Worm (Caenorhabditis elegans) whole organism, L4 larva: Measurements from ENCODE around the gene rbmx-2.

Experiments used
- F26F4.8 ChIP-seq: fragments of 200-800 bp; sonication (Bioruptor generic); conservative IDR thresholded peaks from 2 replicates; pipeline ENCODE4 v1.3.6; 2022; ENCODE audit warnings: missing genetic modification characterization, missing compliant biosample characterization
- F37D6.2 ChIP-seq: sonication (generic microtip); optimal IDR thresholded peaks from 2 replicates; lab custom pipeline; 2016; ENCODE audit warnings: mild to moderate bottlenecking, missing genetic modification characterization, missing compliant biosample characterization
- R02D3.7 ChIP-seq: fragments of 150-350 bp; sonication (generic microtip); optimal IDR thresholded peaks from 3 replicates; lab custom pipeline; 2014; ENCODE audit warnings: missing biosample characterization, missing genetic modification characterization
- T20F7.1 ChIP-seq: fragments of 200-800 bp; sonication (Bioruptor generic); optimal IDR thresholded peaks from 2 replicates; lab custom pipeline; 2018; ENCODE audit warnings: mild to moderate bottlenecking, missing genetic modification characterization, missing compliant biosample characterization
- Y5F2A.4 ChIP-seq: fragments of 200-800 bp; sonication (Bioruptor generic); optimal IDR thresholded peaks from 2 replicates; lab custom pipeline; 2018; ENCODE audit warnings: mild to moderate bottlenecking, missing genetic modification characterization, missing compliant biosample characterization
- ZK337.2 ChIP-seq: fragments of 200-800 bp; sonication (Bioruptor generic); IDR thresholded peaks from 2 replicates; pipeline ENCODE4 v1.3.6; 2022; ENCODE audit warnings: missing genetic modification reagents, missing genetic modification characterization, missing compliant biosample characterization
- ZK546.5 ChIP-seq, 2 experiments: sonication (generic microtip); optimal IDR thresholded peaks; 2 replicates each; lab custom pipeline; 2017; ENCODE audit warnings: missing biosample characterization in 2 of 2, missing genetic modification characterization in 2 of 2
- ama-1 ChIP-seq: fragments of 150-350 bp; optimal IDR thresholded peaks from 2 replicates; lab custom pipeline; 2014; ENCODE audit warnings: inconsistent platforms, mixed read lengths
- ceh-20 ChIP-seq: fragments of 200-800 bp; sonication (Bioruptor generic); IDR thresholded peaks from 2 replicates; pipeline ENCODE4 v1.3.6; 2022; ENCODE audit warnings: missing genetic modification reagents, missing genetic modification characterization, missing compliant biosample characterization
- ceh-28 ChIP-seq: fragments of 150-350 bp; optimal IDR thresholded peaks from 2 replicates; lab custom pipeline; 2014; ENCODE audit warnings: missing biosample characterization, missing genetic modification reagents, missing genetic modification characterization
- ceh-32 ChIP-seq: sonication (generic microtip); optimal IDR thresholded peaks from 2 replicates; lab custom pipeline; 2016; ENCODE audit warnings: mild to moderate bottlenecking, missing genetic modification characterization, missing compliant biosample characterization; ENCODE audit not compliant: poor library complexity
- ceh-62 ChIP-seq: sonication (generic microtip); optimal IDR thresholded peaks from 2 replicates; lab custom pipeline; 2017; ENCODE audit warnings: missing biosample characterization, missing genetic modification characterization
- cey-2 ChIP-seq: sonication (generic microtip); optimal IDR thresholded peaks from 3 replicates; lab custom pipeline; 2017; ENCODE audit warnings: missing genetic modification characterization, mild to moderate bottlenecking, missing compliant biosample characterization, antibody characterized with exemption, borderline replicate concordance; ENCODE audit not compliant: insufficient read depth
- daf-12 ChIP-seq: fragments of 150-350 bp; optimal IDR thresholded peaks from 2 replicates; lab custom pipeline; 2014; ENCODE audit warnings: missing biosample characterization, missing genetic modification reagents, missing genetic modification characterization
- daf-16 ChIP-seq, 3 experiments: sonication (generic microtip); optimal IDR thresholded peaks; 2 replicates each; lab custom pipeline; 2016 to 2017; ENCODE audit warnings: missing genetic modification characterization in 3 of 3, missing genetic modification reagents in 3 of 3, mild to moderate bottlenecking in 2 of 3, missing compliant biosample characterization in 2 of 3, missing biosample characterization in 1 of 3, moderate library complexity in 1 of 3
- dmd-8 ChIP-seq: fragments of 200-800 bp; sonication (Bioruptor generic); IDR thresholded peaks from 2 replicates; pipeline ENCODE4 v1.3.6; 2022; ENCODE audit warnings: missing genetic modification characterization, missing compliant biosample characterization
- dmd-9 ChIP-seq: fragments of 200-800 bp; sonication (Bioruptor generic); IDR thresholded peaks from 2 replicates; pipeline ENCODE4 v1.3.6; 2022; ENCODE audit warnings: missing genetic modification reagents, missing genetic modification characterization, missing compliant biosample characterization
- hif-1 ChIP-seq, 2 experiments: sonication (generic microtip); optimal IDR thresholded peaks; 2 replicates each; lab custom pipeline; 2016 to 2017; ENCODE audit warnings: missing compliant biosample characterization in 2 of 2, missing genetic modification characterization in 2 of 2, missing genetic modification reagents in 2 of 2, missing genotype in 2 of 2, mild to moderate bottlenecking in 1 of 2
- hlh-11 ChIP-seq: fragments of 200-800 bp; sonication (Bioruptor generic); optimal IDR thresholded peaks from 2 replicates; lab custom pipeline; 2018; ENCODE audit warnings: mild to moderate bottlenecking, missing genetic modification characterization, missing compliant biosample characterization
- hlh-30 ChIP-seq: sonication (generic microtip); optimal IDR thresholded peaks from 2 replicates; lab custom pipeline; 2017; ENCODE audit warnings: antibody characterized with exemption, mild to moderate bottlenecking, missing genetic modification characterization, missing compliant biosample characterization; ENCODE audit not compliant: insufficient read depth
- lim-7 ChIP-seq: fragments of 200-800 bp; sonication (Bioruptor generic); IDR thresholded peaks from 2 replicates; pipeline ENCODE4 v1.3.6; 2022; ENCODE audit warnings: missing genetic modification characterization, missing compliant biosample characterization
- lin-1 ChIP-seq: fragments of 200-800 bp; sonication (Bioruptor generic); IDR thresholded peaks from 2 replicates; pipeline ENCODE4 v1.3.6; 2022; ENCODE audit warnings: missing genetic modification reagents, missing genetic modification characterization, missing compliant biosample characterization
- lin-13 ChIP-seq: fragments of 150-350 bp; optimal IDR thresholded peaks from 2 replicates; lab custom pipeline; 2014; ENCODE audit warnings: missing biosample characterization, missing genetic modification reagents, missing genetic modification characterization
- lin-15B ChIP-seq: fragments of 150-350 bp; sonication (generic microtip); optimal IDR thresholded peaks from 3 replicates; lab custom pipeline; 2014; ENCODE audit warnings: missing biosample characterization, missing genetic modification characterization
- lin-29 ChIP-seq: fragments of 200-800 bp; sonication (Bioruptor generic); IDR thresholded peaks from 2 replicates; pipeline ENCODE4 v1.3.6; 2022; ENCODE audit warnings: missing genetic modification reagents, missing genetic modification characterization, missing compliant biosample characterization
- lin-39 ChIP-seq: fragments of 150-350 bp; optimal IDR thresholded peaks from 2 replicates; lab custom pipeline; 2014; ENCODE audit warnings: missing biosample characterization, missing genetic modification reagents, missing genetic modification characterization
- lir-3 ChIP-seq: sonication (generic microtip); optimal IDR thresholded peaks from 2 replicates; lab custom pipeline; 2016; ENCODE audit warnings: mild to moderate bottlenecking, missing genetic modification characterization, missing compliant biosample characterization
- madf-9 ChIP-seq: fragments of 200-800 bp; sonication (Bioruptor generic); conservative IDR thresholded peaks from 2 replicates; pipeline ENCODE4 v1.3.6; 2022; ENCODE audit warnings: missing genetic modification reagents, missing genetic modification characterization, missing compliant biosample characterization
- mdl-1 ChIP-seq, 2 experiments: fragments of 150-350 bp in 1 of 2; sonication (generic microtip) in 1 of 2; optimal IDR thresholded peaks; 2 replicates each; lab custom pipeline; 2014 to 2017; ENCODE audit warnings: missing biosample characterization in 2 of 2, missing genetic modification characterization in 2 of 2
- mxl-3 ChIP-seq: fragments of 200-800 bp; sonication (Bioruptor generic); optimal IDR thresholded peaks from 2 replicates; lab custom pipeline; 2018; ENCODE audit warnings: mild to moderate bottlenecking, missing genetic modification characterization, missing compliant biosample characterization
- nhr-10 ChIP-seq: fragments of 150-350 bp; optimal IDR thresholded peaks from 2 replicates; lab custom pipeline; 2014; ENCODE audit warnings: missing biosample characterization, missing genetic modification characterization
- nhr-11 ChIP-seq: fragments of 150-350 bp; optimal IDR thresholded peaks from 2 replicates; lab custom pipeline; 2014; ENCODE audit warnings: missing biosample characterization, missing genetic modification characterization
- nhr-111 ChIP-seq: fragments of 200-800 bp; sonication (Bioruptor generic); optimal IDR thresholded peaks from 2 replicates; lab custom pipeline; 2018; ENCODE audit warnings: mild to moderate bottlenecking, missing genetic modification characterization, missing compliant biosample characterization
- nhr-237 ChIP-seq: sonication (generic microtip); optimal IDR thresholded peaks from 2 replicates; lab custom pipeline; 2017; ENCODE audit warnings: missing biosample characterization, missing genetic modification characterization
- nhr-28 ChIP-seq: fragments of 150-350 bp; optimal IDR thresholded peaks from 2 replicates; lab custom pipeline; 2014; ENCODE audit warnings: missing biosample characterization, missing genetic modification characterization
- nhr-48 ChIP-seq: sonication (generic microtip); optimal IDR thresholded peaks from 2 replicates; lab custom pipeline; 2016; ENCODE audit warnings: mild to moderate bottlenecking, missing genetic modification characterization, missing compliant biosample characterization
- nhr-6 ChIP-seq: fragments of 150-350 bp; optimal IDR thresholded peaks from 2 replicates; lab custom pipeline; 2014; ENCODE audit warnings: missing biosample characterization, missing genetic modification characterization
- nhr-76 ChIP-seq: fragments of 150-350 bp; optimal IDR thresholded peaks from 2 replicates; lab custom pipeline; 2014; ENCODE audit warnings: missing biosample characterization, missing genetic modification characterization
- rbr-2 ChIP-seq: sonication (generic microtip); optimal IDR thresholded peaks from 2 replicates; lab custom pipeline; 2016; ENCODE audit warnings: missing genotype, missing genetic modification characterization, missing compliant biosample characterization
- set-16 ChIP-seq: fragments of 200-800 bp; sonication (Bioruptor generic); IDR thresholded peaks from 2 replicates; pipeline ENCODE4 v1.3.6; 2022; ENCODE audit warnings: missing genetic modification reagents, missing genetic modification characterization, missing compliant biosample characterization
- skn-1 ChIP-seq: fragments of 150-350 bp; optimal IDR thresholded peaks from 2 replicates; lab custom pipeline; 2014; ENCODE audit warnings: missing biosample characterization, missing genetic modification characterization
- snpc-4 ChIP-seq: fragments of 150-350 bp; optimal IDR thresholded peaks from 2 replicates; lab custom pipeline; 2014; ENCODE audit warnings: missing biosample characterization, missing genetic modification characterization
- tag-97 ChIP-seq: fragments of 200-800 bp; sonication (Bioruptor generic); IDR thresholded peaks from 2 replicates; pipeline ENCODE4 v1.3.6; 2022; ENCODE audit warnings: missing genetic modification characterization, missing compliant biosample characterization
- unc-39 ChIP-seq: sonication (generic microtip); optimal IDR thresholded peaks from 2 replicates; lab custom pipeline; 2017; ENCODE audit warnings: missing biosample characterization, missing genetic modification characterization
- unc-62 ChIP-seq, 3 experiments: fragments of 150-350 bp in 1 of 3; sonication (generic microtip); optimal IDR thresholded peaks in 2 of 3; peaks in 1 of 3; 1 replicate in 1 of 3; 2 replicates in 2 of 3; lab custom pipeline; 2014 to 2017; ENCODE audit warnings: missing biosample characterization in 3 of 3, missing genetic modification characterization in 3 of 3, missing genetic modification reagents in 3 of 3, missing genotype in 1 of 3
- vab-7 ChIP-seq: fragments of 200-800 bp; sonication (Bioruptor generic); IDR thresholded peaks from 2 replicates; pipeline ENCODE4 v1.3.6; 2022; ENCODE audit warnings: missing genetic modification reagents, missing genetic modification characterization, missing compliant biosample characterization
- zfp-2 ChIP-seq: sonication (generic microtip); optimal IDR thresholded peaks from 2 replicates; lab custom pipeline; 2016; ENCODE audit warnings: mild to moderate bottlenecking, missing genetic modification characterization, missing compliant biosample characterization

rbmx-2 gene

DNA sequence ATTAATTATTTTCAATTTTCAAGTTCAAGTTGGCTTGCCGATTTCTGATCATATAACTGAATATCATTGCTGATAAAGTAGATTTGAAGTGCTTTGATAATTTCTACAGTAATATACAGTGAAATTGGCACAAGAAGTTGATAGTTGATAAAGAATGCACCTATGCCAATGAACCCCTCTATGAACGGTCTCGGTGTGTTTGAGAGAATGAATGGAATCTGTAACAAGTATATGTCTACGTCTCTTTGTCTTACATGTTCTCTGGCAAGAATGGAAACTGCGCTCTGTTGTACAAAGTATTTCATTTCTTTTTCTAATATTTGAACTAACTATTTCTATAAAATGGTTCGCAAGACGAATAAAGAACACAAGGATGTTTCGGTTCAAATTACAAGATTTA is 45.0 kb upstream of the rbmx-2 start, which contains the start of gene T24H7.8:
Gene T24H7.8, plus strand, starts transcription at position 301 of the 400 bp plus-strand sequence.
- no peak for TF ChIP-seq lin-39 (tag; lab: Kevin White, UChicago)
- no peak for TF ChIP-seq cey-2 (tag; lab: Kevin White, UChicago)
- no peak for TF ChIP-seq hlh-11
- TF ChIP-seq lim-7, result no peak
- no peak for TF ChIP-seq lin-1 (GFP tag; lab: Robert Waterston, UW)
- TF ChIP-seq lir-3 (tag; lab: Kevin White, UChicago), result no peak
- no peak for TF ChIP-seq madf-9 (GFP tag; lab: Robert Waterston, UW)
- no peak for TF ChIP-seq daf-12 (tag; lab: Kevin White, UChicago)
- TF ChIP-seq hif-1 (tag; optimal IDR thresholded peaks at IDR 0.05; lab: Kevin White, UChicago), result no peak
- no peak for TF ChIP-seq dmd-9 (GFP tag; lab: Robert Waterston, UW)
- no peak for TF ChIP-seq skn-1 (tag; lab: Kevin White, UChicago)
- no peak for TF ChIP-seq lin-15B
- TF ChIP-seq ZK337.2 (GFP tag; lab: Robert Waterston, UW), result no peak
- no peak for TF ChIP-seq tag-97 (GFP tag; lab: Robert Waterston, UW)
- TF ChIP-seq vab-7 (GFP tag; lab: Robert Waterston, UW), result no peak
- no peak for TF ChIP-seq F26F4.8 (GFP tag; lab: Robert Waterston, UW)
- TF ChIP-seq unc-39 (tag; lab: Kevin White, UChicago), result no peak
- no peak for TF ChIP-seq lin-29 (GFP tag; lab: Robert Waterston, UW)
- TF ChIP-seq nhr-48 (tag; lab: Kevin White, UChicago), result no peak

DNA sequence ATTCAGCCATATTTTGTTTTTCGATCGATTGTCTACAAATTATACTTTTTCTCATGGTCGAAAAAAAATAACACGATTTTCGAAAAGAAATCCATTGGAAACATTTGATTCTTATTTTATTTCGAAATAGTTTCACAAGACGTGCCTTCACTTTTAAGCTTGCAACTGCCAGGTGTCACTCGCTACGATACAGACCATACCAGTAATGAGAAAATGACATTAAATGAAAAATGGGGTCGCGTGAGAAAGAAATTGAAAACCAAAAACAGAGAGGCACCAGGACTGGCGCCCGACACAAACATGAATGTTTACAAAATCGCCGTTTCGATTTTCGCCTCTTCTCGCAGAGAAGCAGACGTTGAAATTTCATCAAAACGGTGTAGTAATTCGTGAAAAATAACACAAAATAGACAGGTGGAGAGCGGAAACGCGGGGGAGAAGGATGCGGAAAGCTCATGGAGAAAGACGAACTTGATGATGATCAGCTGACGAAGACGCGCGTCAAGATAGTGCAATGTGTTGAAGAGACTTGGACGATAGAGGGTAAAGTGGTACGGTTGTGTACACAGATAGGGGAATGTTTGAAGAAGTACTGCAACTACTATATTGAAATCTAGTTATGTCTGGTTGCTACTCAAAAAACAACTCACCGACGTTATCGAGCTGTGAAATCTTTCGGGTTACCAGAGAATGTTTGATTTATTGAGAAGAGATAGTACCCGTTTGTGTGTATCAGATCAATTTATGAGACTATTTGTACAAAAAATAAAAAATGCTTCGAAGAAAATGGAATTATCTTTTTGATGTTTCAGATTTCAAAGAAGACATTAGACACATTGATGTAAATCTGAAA is 39.6 kb upstream of the rbmx-2 start:
- TF ChIP-seq hlh-30 (tag; lab: Kevin White, UChicago), result peak; percentile 49
- no peak for TF ChIP-seq T20F7.1 (GFP tag; lab: Kevin White, UChicago)
- TF ChIP-seq set-16 (GFP tag; lab: Robert Waterston, UW), result no peak
- TF ChIP-seq F37D6.2, result no peak
- TF ChIP-seq nhr-111 (GFP tag; lab: Kevin White, UChicago), result no peak
- no peak for TF ChIP-seq nhr-76 (tag; lab: Kevin White, UChicago)
- TF ChIP-seq nhr-10 (tag; lab: Kevin White, UChicago), result no peak
- TF ChIP-seq nhr-11 (tag; lab: Kevin White, UChicago), result no peak
- no peak for TF ChIP-seq Y5F2A.4 (GFP tag; lab: Kevin White, UChicago)
- no peak for TF ChIP-seq dmd-8
- TF ChIP-seq nhr-28, result no peak
- peak in 1 of 2 experiments; percentile 27 for TF ChIP-seq mdl-1 (tag; optimal IDR thresholded peaks at IDR 0.05; lab: Kevin White, UChicago)
- TF ChIP-seq ceh-28 (tag; lab: Kevin White, UChicago), result no peak
- no peak for TF ChIP-seq ZK546.5 (tag; optimal IDR thresholded peaks at IDR 0.05; lab: Kevin White, UChicago)
- peak in 1 of 2 experiments; percentile 60 for TF ChIP-seq unc-62 (GFP tag; optimal IDR thresholded peaks at IDR 0.05 in 1 of 2; lab: Kevin White, UChicago)
- TF ChIP-seq unc-62 (tag; optimal IDR thresholded peaks at IDR 0.05; lab: Kevin White, UChicago), result no peak
- TF ChIP-seq lin-39 (tag; lab: Kevin White, UChicago), result no peak
- no peak for TF ChIP-seq ceh-62
- TF ChIP-seq daf-16 (GFP tag; optimal IDR thresholded peaks at IDR 0.05; lab: Kevin White, UChicago), result peak in 1 of 2 experiments; percentile 44
- peak; percentile 65 for TF ChIP-seq daf-16 (tag; optimal IDR thresholded peaks at IDR 0.05; lab: Kevin White, UChicago)
- no peak for TF ChIP-seq R02D3.7 (tag; lab: Kevin White, UChicago)
- no peak for TF ChIP-seq rbr-2 (tag; lab: Kevin White, UChicago)
- peak; percentile 49 for TF ChIP-seq nhr-6 (tag; lab: Kevin White, UChicago)
- TF ChIP-seq mxl-3 (GFP tag; lab: Kevin White, UChicago), result no peak
- TF ChIP-seq ama-1 (lab: Kevin White, UChicago), result no peak
- TF ChIP-seq hif-1 (tag; optimal IDR thresholded peaks at IDR 0.05; lab: Kevin White, UChicago), result no peak
- TF ChIP-seq ceh-32, result no peak
- no peak for TF ChIP-seq zfp-2 (tag; lab: Kevin White, UChicago)
- TF ChIP-seq vab-7 (GFP tag; lab: Robert Waterston, UW), result no peak
- peak; percentile 59 for TF ChIP-seq hlh-11
- TF ChIP-seq dmd-9 (GFP tag; lab: Robert Waterston, UW), result no peak
- no peak for TF ChIP-seq lin-13 (GFP tag; lab: Kevin White, UChicago)
- no peak for TF ChIP-seq unc-39 (tag; lab: Kevin White, UChicago)
- no peak for TF ChIP-seq ceh-20 (GFP tag; lab: Robert Waterston, UW)
- TF ChIP-seq snpc-4, result no peak
- TF ChIP-seq nhr-237 (tag; lab: Kevin White, UChicago), result no peak
